Fruit fly (Drosophila melanogaster) whole organism, embryonic: ENCODE results near the gene CG11342.

ENCODE experiments used
- Aef1 ChIP-seq: fragments of 200-800 bp; sonication (Bioruptor generic); IDR thresholded peaks from 3 replicates; pipeline ENCODE4 v1.3.6; 2022; ENCODE audit warnings: missing biosample characterization, missing genetic modification characterization
- Bdp1 ChIP-seq: fragments of 200-800 bp; sonication (Bioruptor generic); optimal IDR thresholded peaks from 3 replicates; lab custom pipeline; 2016; ENCODE audit warnings: missing biosample characterization, missing genetic modification characterization
- Bteb2 ChIP-seq: fragments of 200-800 bp; sonication (Bioruptor generic); optimal IDR thresholded peaks from 2 replicates; lab custom pipeline; 2016; ENCODE audit warnings: missing biosample characterization, missing genetic modification characterization
- CG10321 ChIP-seq: fragments of 200-800 bp; sonication (Bioruptor generic); IDR thresholded peaks from 2 replicates; pipeline ENCODE4 v1.3.6; 2022; ENCODE audit warnings: missing biosample characterization, missing genetic modification characterization
- CG10366 ChIP-seq: fragments of 200-800 bp; sonication (Bioruptor generic); IDR thresholded peaks from 2 replicates; pipeline ENCODE4 v1.3.6; 2022; ENCODE audit warnings: missing biosample characterization, missing genetic modification characterization
- CG10462 ChIP-seq: fragments of 200-800 bp; sonication (Bioruptor generic); optimal IDR thresholded peaks from 2 replicates; lab custom pipeline; 2016; ENCODE audit warnings: missing biosample characterization, missing genetic modification characterization
- CG11398 ChIP-seq: fragments of 200-800 bp; sonication (Bioruptor generic); optimal IDR thresholded peaks from 2 replicates; lab custom pipeline; 2016; ENCODE audit warnings: missing biosample characterization, missing genetic modification characterization
- CG12769 ChIP-seq: fragments of 200-800 bp; sonication (Bioruptor generic); optimal IDR thresholded peaks from 2 replicates; lab custom pipeline; 2019; ENCODE audit warnings: missing biosample characterization, mild to moderate bottlenecking, missing genetic modification characterization, moderate library complexity
- CG13894 ChIP-seq: fragments of 200-800 bp; sonication (Bioruptor generic); optimal IDR thresholded peaks from 3 replicates; lab custom pipeline; 2018; ENCODE audit warnings: missing biosample characterization, mild to moderate bottlenecking, missing genetic modification characterization, moderate library complexity
- CG14667 ChIP-seq: fragments of 200-800 bp; sonication (Bioruptor generic); IDR thresholded peaks from 2 replicates; pipeline ENCODE4 v1.3.6; 2022; ENCODE audit warnings: missing biosample characterization, missing genetic modification characterization
- CG15073 ChIP-seq: fragments of 200-800 bp; sonication (Bioruptor generic); optimal IDR thresholded peaks from 2 replicates; lab custom pipeline; 2016; ENCODE audit warnings: missing biosample characterization, missing genetic modification characterization
- CG15269 ChIP-seq: fragments of 200-800 bp; sonication (Bioruptor generic); optimal IDR thresholded peaks from 2 replicates; lab custom pipeline; 2018; ENCODE audit warnings: missing biosample characterization, mild to moderate bottlenecking, missing genetic modification characterization, moderate library complexity
- CG15479 ChIP-seq: fragments of 200-800 bp; sonication (Bioruptor generic); optimal IDR thresholded peaks from 3 replicates; lab custom pipeline; 2019; ENCODE audit warnings: missing biosample characterization, mild to moderate bottlenecking, missing genetic modification characterization, moderate library complexity
- CG17359 ChIP-seq: fragments of 200-800 bp; sonication (Bioruptor generic); optimal IDR thresholded peaks from 3 replicates; lab custom pipeline; 2018; ENCODE audit warnings: missing biosample characterization, mild to moderate bottlenecking, missing genetic modification characterization, moderate library complexity
- CG17802 ChIP-seq: fragments of 200-800 bp; sonication (Bioruptor generic); optimal IDR thresholded peaks from 2 replicates; lab custom pipeline; 2018; ENCODE audit warnings: missing biosample characterization, mild to moderate bottlenecking, missing genetic modification characterization, moderate library complexity
- CG2199 ChIP-seq: fragments of 200-800 bp; sonication (Bioruptor generic); IDR thresholded peaks from 3 replicates; pipeline ENCODE4 v1.3.6; 2022; ENCODE audit warnings: missing biosample characterization, missing genetic modification characterization
- CG34376 ChIP-seq: fragments of 200-800 bp; sonication (Bioruptor generic); optimal IDR thresholded peaks from 2 replicates; lab custom pipeline; 2018; ENCODE audit warnings: missing biosample characterization, mild to moderate bottlenecking, missing genetic modification characterization
- CG4360 ChIP-seq: fragments of 200-800 bp; sonication (Bioruptor generic); IDR thresholded peaks from 2 replicates; pipeline ENCODE4 v1.3.6; 2022; ENCODE audit warnings: missing biosample characterization, missing genetic modification characterization
- CG7372 ChIP-seq: fragments of 200-800 bp; sonication (Bioruptor generic); IDR thresholded peaks from 2 replicates; pipeline ENCODE4 v1.3.6; 2022; ENCODE audit warnings: missing biosample characterization, missing genetic modification characterization
- CG7786 ChIP-seq: fragments of 200-800 bp; sonication (Bioruptor generic); optimal IDR thresholded peaks from 2 replicates; lab custom pipeline; 2016; ENCODE audit warnings: missing biosample characterization, missing genetic modification characterization
- CG8290 ChIP-seq, 3 experiments: fragments of 200-800 bp; sonication (Bioruptor generic); optimal IDR thresholded peaks; 2 replicates each; lab custom pipeline; 2016 to 2019; ENCODE audit warnings: missing biosample characterization in 3 of 3, missing genetic modification characterization in 3 of 3, mild to moderate bottlenecking in 2 of 3, moderate library complexity in 1 of 3
- CG9609 ChIP-seq: fragments of 200-800 bp; sonication (Bioruptor generic); optimal IDR thresholded peaks from 3 replicates; lab custom pipeline; 2016; ENCODE audit warnings: missing biosample characterization, missing genetic modification characterization
- CkIIα-i1 ChIP-seq: fragments of 200-800 bp; sonication (Bioruptor generic); IDR thresholded peaks from 2 replicates; pipeline ENCODE4 v1.3.6; 2022; ENCODE audit warnings: missing biosample characterization, missing genetic modification characterization
- CrebB ChIP-seq: fragments of 200-800 bp; sonication (Bioruptor generic); optimal IDR thresholded peaks from 3 replicates; lab custom pipeline; 2018; ENCODE audit warnings: missing biosample characterization, mild to moderate bottlenecking, missing genetic modification characterization
- Dbx ChIP-seq: fragments of 200-800 bp; sonication (Bioruptor generic); IDR thresholded peaks from 3 replicates; pipeline ENCODE4 v1.3.6; 2022; ENCODE audit warnings: missing biosample characterization, missing genetic modification characterization
- Dip2 ChIP-seq: fragments of 200-800 bp; sonication (Bioruptor generic); IDR thresholded peaks from 2 replicates; pipeline ENCODE4 v1.3.6; 2022; ENCODE audit warnings: missing biosample characterization, missing genetic modification characterization
- HHEX ChIP-seq: fragments of 200-800 bp; sonication (Bioruptor generic); optimal IDR thresholded peaks from 3 replicates; lab custom pipeline; 2017; ENCODE audit warnings: missing biosample characterization, mild to moderate bottlenecking, missing genetic modification characterization, missing genetic modification reagents
- Lpt ChIP-seq: fragments of >200 bp; optimal IDR thresholded peaks from 2 replicates; lab custom pipeline; 2018; ENCODE audit warnings: missing biosample characterization, missing genetic modification characterization
- Med ChIP-seq: fragments of 200-800 bp; sonication (Bioruptor generic); peaks from one replicate; lab custom pipeline; 2016; ENCODE audit warnings: missing biosample characterization, missing genetic modification characterization, mild to moderate bottlenecking, inconsistent platforms, moderate library complexity
- Mrtf ChIP-seq: fragments of 200-800 bp; sonication (Bioruptor generic); IDR thresholded peaks from 3 replicates; pipeline ENCODE4 v1.3.6; 2022; ENCODE audit warnings: missing biosample characterization, missing genetic modification characterization
- Nf-YC ChIP-seq: fragments of 200-800 bp; optimal IDR thresholded peaks from 3 replicates; lab custom pipeline; 2019; ENCODE audit warnings: missing biosample characterization, mild to moderate bottlenecking, missing genetic modification characterization, moderate library complexity
- Optix ChIP-seq: fragments of 200-800 bp; sonication (Bioruptor generic); IDR thresholded peaks from 3 replicates; pipeline ENCODE4 v1.3.6; 2022; ENCODE audit warnings: missing biosample characterization, missing genetic modification characterization
- Pdp1 ChIP-seq, 2 experiments: fragments of 200-800 bp; sonication (Bioruptor generic); optimal IDR thresholded peaks; 3 replicates each; lab custom pipeline; 2016; ENCODE audit warnings: missing biosample characterization in 2 of 2, missing genetic modification characterization in 2 of 2, mild to moderate bottlenecking in 1 of 2, moderate library complexity in 1 of 2
- Six4 ChIP-seq: fragments of 200-800 bp; sonication (Bioruptor generic); optimal IDR thresholded peaks from 2 replicates; lab custom pipeline; 2016; ENCODE audit warnings: missing biosample characterization, missing genetic modification characterization
- Trl ChIP-seq, 3 experiments: fragments of >200 bp in 2 of 3; fragments of 200-800 bp in 1 of 3; sonication (Bioruptor generic) in 1 of 3; optimal IDR thresholded peaks; 2 replicates in 1 of 3; 3 replicates in 2 of 3; lab custom pipeline; 2016 to 2017; ENCODE audit warnings: missing biosample characterization in 1 of 3, missing genetic modification characterization in 1 of 3
- abd-A ChIP-seq: fragments of 200-800 bp; sonication (Bioruptor generic); optimal IDR thresholded peaks from 3 replicates; lab custom pipeline; 2019; ENCODE audit warnings: missing biosample characterization, mild to moderate bottlenecking, missing genetic modification characterization, moderate library complexity
- az2 ChIP-seq: fragments of 200-800 bp; sonication (Bioruptor generic); optimal IDR thresholded peaks from 3 replicates; lab custom pipeline; 2016; ENCODE audit warnings: missing biosample characterization, missing genetic modification characterization
- chinmo ChIP-seq: fragments of 200-800 bp; sonication (Bioruptor generic); IDR thresholded peaks from 4 replicates; pipeline ENCODE4 v1.3.6; 2022; ENCODE audit warnings: missing biosample characterization, missing genetic modification characterization; ENCODE audit not compliant: partially characterized antibody
- ci ChIP-seq: fragments of 200-800 bp; sonication (Bioruptor generic); IDR thresholded peaks from 3 replicates; pipeline ENCODE4 v1.3.6; 2022; ENCODE audit warnings: missing biosample characterization, missing genetic modification characterization
- da ChIP-seq: fragments of 200-800 bp; sonication (Bioruptor generic); optimal IDR thresholded peaks from 2 replicates; lab custom pipeline; 2016; ENCODE audit warnings: missing biosample characterization, missing genetic modification characterization
- esg ChIP-seq: fragments of 200-800 bp; sonication (Bioruptor generic); conservative IDR thresholded peaks from 2 replicates; pipeline ENCODE4 v1.3.6; 2022; ENCODE audit warnings: missing biosample characterization, missing genetic modification characterization
- hkb ChIP-seq, 2 experiments: fragments of 200-800 bp in 1 of 2; fragments of >200 bp in 1 of 2; sonication (Bioruptor generic) in 1 of 2; IDR thresholded peaks in 1 of 2; optimal IDR thresholded peaks in 1 of 2; 2 replicates each; pipeline versions ENCODE4 v1.3.6 to Lab custom; 2017 to 2022; ENCODE audit warnings: missing biosample characterization in 1 of 2, missing genetic modification characterization in 1 of 2
- jigr1 ChIP-seq: fragments of 200-800 bp; sonication (Bioruptor generic); IDR thresholded peaks from 3 replicates; pipeline ENCODE4 v1.3.6; 2022; ENCODE audit warnings: missing biosample characterization, missing genetic modification characterization
- pb ChIP-seq: fragments of 200-800 bp; sonication (Bioruptor generic); optimal IDR thresholded peaks from 3 replicates; lab custom pipeline; 2016; ENCODE audit warnings: missing biosample characterization, missing genetic modification characterization
- phol ChIP-seq: fragments of 200-800 bp; sonication (Bioruptor generic); optimal IDR thresholded peaks from 3 replicates; lab custom pipeline; 2018; ENCODE audit warnings: missing biosample characterization, mild to moderate bottlenecking, missing genetic modification characterization, moderate library complexity
- sna ChIP-seq: fragments of 200-800 bp; sonication (Bioruptor generic); IDR thresholded peaks from 2 replicates; pipeline ENCODE4 v1.3.6; 2022; ENCODE audit warnings: missing biosample characterization, missing genetic modification characterization; ENCODE audit not compliant: partially characterized antibody
- sug ChIP-seq: fragments of 200-800 bp; optimal IDR thresholded peaks from 2 replicates; lab custom pipeline; 2019; ENCODE audit warnings: missing biosample characterization, mild to moderate bottlenecking, missing genetic modification characterization, moderate library complexity
- tgo ChIP-seq: fragments of 200-800 bp; sonication (Bioruptor generic); IDR thresholded peaks from 3 replicates; pipeline ENCODE4 v1.3.6; 2022; ENCODE audit warnings: missing biosample characterization, missing genetic modification characterization
- tio ChIP-seq: fragments of 200-800 bp; sonication (Bioruptor generic); optimal IDR thresholded peaks from 2 replicates; lab custom pipeline; 2017; ENCODE audit warnings: missing biosample characterization, missing genetic modification characterization, inconsistent platforms

CG11342 gene

DNA sequence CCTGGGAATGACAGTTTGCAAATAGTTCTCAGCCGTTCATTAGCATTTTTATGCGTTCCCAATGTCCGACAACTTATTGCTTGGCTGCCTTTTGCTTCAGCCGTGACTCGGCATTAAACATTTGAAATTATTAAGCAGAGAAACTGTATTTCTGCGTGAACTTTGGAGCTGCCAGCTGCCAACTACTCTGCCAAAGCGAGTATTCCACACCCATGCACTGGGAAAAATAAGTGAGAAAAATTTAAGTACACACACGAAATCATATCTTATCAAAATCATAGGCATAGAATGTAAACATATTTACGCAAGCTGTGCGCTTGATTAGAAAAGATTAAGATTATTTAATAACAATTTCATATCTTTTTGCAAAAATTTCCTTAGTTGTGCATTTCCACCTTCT lies 45.7 kb upstream of the CG11342 start (continued):
- TF ChIP-seq Aef1 (GFP tag; lab: Robert Waterston, UW) (peak; percentile 72), CG7372 (GFP tag; lab: Robert Waterston, UW) (peak; percentile 59; the same call in 1 of the 2 replicates), da (GFP tag; lab: Kevin White, UChicago) (no peak), CG17359 (tag; lab: Kevin White, UChicago) (peak; percentile 26), CG15073 (no peak), CG2199 (GFP tag; lab: Robert Waterston, UW) (0 out of 3 replicates have a peak, but pooled peaks have one; percentile 47), Dbx (peak; percentile 64; the same call in 2 of the 3 replicates), ci (peak; percentile 80), CG17802 (tag; lab: Kevin White, UChicago) (no peak), tgo (GFP tag; lab: Robert Waterston, UW) (peak; percentile 75; the same call in 2 of the 3 replicates), CG10366 (GFP tag; lab: Robert Waterston, UW) (peak; percentile 62; the same call in 1 of the 2 replicates), CG34376 (peak; percentile 74), Mrtf (peak; percentile 69; the same call in 2 of the 3 replicates), CG13894 (peak; percentile 48), CG15269 (tag; lab: Kevin White, UChicago) (peak; percentile 40), sna (GFP tag; lab: Robert Waterston, UW) (no peak), CG11398 (GFP tag; lab: Kevin White, UChicago) (no peak), CG8290 (GFP tag; optimal IDR thresholded peaks at IDR 0.05; lab: Kevin White, UChicago) (no peak), CG8290 (tag; optimal IDR thresholded peaks at IDR 0.05; lab: Kevin White, UChicago) (peak in 1 of 2 experiments; percentile 63), Trl (optimal IDR thresholded peaks at IDR 0.05; lab: Kevin White, UChicago) (no peak), Trl (GFP tag; optimal IDR thresholded peaks at IDR 0.05; lab: Kevin White, UChicago) (no peak), Med (GFP tag; lab: Kevin White, UChicago) (peak; percentile 91), chinmo (peak; percentile 86; the same call in 2 of the 4 replicates), phol (tag; lab: Kevin White, UChicago) (peak; percentile 14), CkIIα-i1 (GFP tag; lab: Robert Waterston, UW) (no peak), Optix (GFP tag; lab: Robert Waterston, UW) (peak; percentile 61; the same call in 2 of the 3 replicates), CG7786 (GFP tag; lab: Kevin White, UChicago) (peak; percentile 22), CG12769 (tag; lab: Kevin White, UChicago) (peak; percentile 74), hkb (optimal IDR thresholded peaks at IDR 0.05; lab: Kevin White, UChicago) (no peak), hkb (GFP tag; IDR thresholded peaks at IDR 0.05; lab: Robert Waterston, UW) (peak; percentile 48), Six4 (GFP tag; lab: Kevin White, UChicago) (no peak), sug (tag; lab: Kevin White, UChicago) (peak; percentile 43), Pdp1 (GFP tag; optimal IDR thresholded peaks at IDR 0.05; lab: Kevin White, UChicago) (peak; percentile 13 to 55), az2 (GFP tag; lab: Kevin White, UChicago) (peak; percentile 25), abd-A (tag; lab: Kevin White, UChicago) (no peak), Bdp1 (peak; percentile 3), CG9609 (peak; percentile 31), CG10321 (GFP tag; lab: Robert Waterston, UW) (0 out of 2 replicates have a peak, but pooled peaks have one; percentile 29), Bteb2 (GFP tag; lab: Kevin White, UChicago) (peak; percentile 9), pb (GFP tag; lab: Kevin White, UChicago) (no peak), Lpt (GFP tag; lab: Kevin White, UChicago) (no peak), Nf-YC (no peak), esg (GFP tag; lab: Robert Waterston, UW) (peak; percentile 50), tio (GFP tag; lab: Kevin White, UChicago) (peak; percentile 43), Dip2 (GFP tag; lab: Robert Waterston, UW) (no peak), jigr1 (GFP tag; lab: Robert Waterston, UW) (no peak), CG10462 (GFP tag; lab: Kevin White, UChicago) (no peak), CG14667 (GFP tag; lab: Robert Waterston, UW) (no peak), HHEX (GFP tag; lab: Kevin White, UChicago) (no peak), CG4360 (GFP tag; lab: Robert Waterston, UW) (no peak), CrebB (tag; lab: Kevin White, UChicago) (no peak), CG15479 (GFP tag; lab: Kevin White, UChicago) (no peak)
